Fruit fly (Drosophila melanogaster): ENCODE results near the gene CG17261.

CG17261 gene

dm6 chr2L:3005483-3005882, 36.9 kb upstream of the CG17261 start:
- TF ChIP-seq sv (GFP tag; optimal IDR thresholded peaks at IDR 0.05) (no peak), Mio (GFP tag; optimal IDR thresholded peaks at IDR 0.05) (no peak), Rel (GFP tag; optimal IDR thresholded peaks at IDR 0.05) (no peak), Rel (tag; optimal IDR thresholded peaks at IDR 0.05) (no peak), OdsH (GFP tag; optimal IDR thresholded peaks at IDR 0.05) (no peak), CG32264 (GFP tag; optimal IDR thresholded peaks at IDR 0.05) (no peak), tai (GFP tag; optimal IDR thresholded peaks at IDR 0.05) (no peak), Abd-B (GFP tag; optimal IDR thresholded peaks at IDR 0.05) (no peak), lola (GFP tag; optimal IDR thresholded peaks at IDR 0.05) (no peak), usp (GFP tag; optimal IDR thresholded peaks at IDR 0.05) (no peak), sage (GFP tag; optimal IDR thresholded peaks at IDR 0.05) (no peak), Jra (GFP tag; optimal IDR thresholded peaks at IDR 0.05) (no peak), pan (optimal IDR thresholded peaks at IDR 0.05) (no peak), GATAd (GFP tag; optimal IDR thresholded peaks at IDR 0.05) (no peak), rgr (GFP tag; optimal IDR thresholded peaks at IDR 0.05) (no peak), br (GFP tag; optimal IDR thresholded peaks at IDR 0.05) (no peak), Dif (GFP tag; optimal IDR thresholded peaks at IDR 0.05; ENCODE audit: partially characterized antibody) (no peak), dsf (GFP tag; optimal IDR thresholded peaks at IDR 0.05; ENCODE audit: borderline replicate concordance) (no peak), foxo (GFP tag; optimal IDR thresholded peaks at IDR 0.05) (no peak), dmrt93B (GFP tag; optimal IDR thresholded peaks at IDR 0.05) (no peak), Vsx2 (GFP tag; optimal IDR thresholded peaks at IDR 0.05; ENCODE audit: partially characterized antibody) (no peak)

dm6 chr2L:3006194-3006593, 36.2 kb upstream of the CG17261 start:
- TF ChIP-seq Myc (optimal IDR thresholded peaks at IDR 0.05) (no peak), Mio (GFP tag; optimal IDR thresholded peaks at IDR 0.05) (no peak)

dm6 chr2L:3006925-3007426, 35.4 kb upstream of the CG17261 start:
- TF ChIP-seq sv (GFP tag; optimal IDR thresholded peaks at IDR 0.05) (no peak), N (GFP tag; optimal IDR thresholded peaks at IDR 0.05) (no peak), Dfd (GFP tag; optimal IDR thresholded peaks at IDR 0.05) (no peak), tai (GFP tag; optimal IDR thresholded peaks at IDR 0.05) (no peak), sage (GFP tag; optimal IDR thresholded peaks at IDR 0.05) (no peak), Sp1 (GFP tag; optimal IDR thresholded peaks at IDR 0.05) (no peak), Hr78 (GFP tag; optimal IDR thresholded peaks at IDR 0.05) (no peak), Hr83 (GFP tag; optimal IDR thresholded peaks at IDR 0.05; ENCODE audit: poor library complexity, severe bottlenecking) (no peak)

dm6 chr2L:3009438-3009837, 32.9 kb upstream of the CG17261 start:
- TF ChIP-seq Dif (GFP tag; optimal IDR thresholded peaks at IDR 0.05; ENCODE audit: partially characterized antibody) = no peak
- no peak for TF ChIP-seq Rel (GFP tag; optimal IDR thresholded peaks at IDR 0.05)
- no peak for TF ChIP-seq Rel (tag; optimal IDR thresholded peaks at IDR 0.05)
- no peak for TF ChIP-seq pan (optimal IDR thresholded peaks at IDR 0.05)
- TF ChIP-seq HLH106 (tag; optimal IDR thresholded peaks at IDR 0.05) = no peak
- no peak for TF ChIP-seq Mio (GFP tag; optimal IDR thresholded peaks at IDR 0.05)
- TF ChIP-seq Vsx2 (GFP tag; optimal IDR thresholded peaks at IDR 0.05; ENCODE audit: partially characterized antibody) = no peak
- TF ChIP-seq sv (GFP tag; optimal IDR thresholded peaks at IDR 0.05) = no peak
- TF ChIP-seq psq (GFP tag; optimal IDR thresholded peaks at IDR 0.05) = no peak
- TF ChIP-seq lola (GFP tag; optimal IDR thresholded peaks at IDR 0.05) = no peak
- TF ChIP-seq N (GFP tag; optimal IDR thresholded peaks at IDR 0.05) = no peak
- no peak for TF ChIP-seq fru (GFP tag; optimal IDR thresholded peaks at IDR 0.05)
- no peak for TF ChIP-seq woc (GFP tag; optimal IDR thresholded peaks at IDR 0.05)
- no peak for TF ChIP-seq rgr (GFP tag; optimal IDR thresholded peaks at IDR 0.05)
- no peak for TF ChIP-seq dsf (GFP tag; optimal IDR thresholded peaks at IDR 0.05; ENCODE audit: borderline replicate concordance)
- no peak for TF ChIP-seq CrebA (GFP tag; optimal IDR thresholded peaks at IDR 0.05; ENCODE audit: borderline replicate concordance)

- TF ChIP-seq N (GFP tag; optimal IDR thresholded peaks at IDR 0.05) (no peak), tai (GFP tag; optimal IDR thresholded peaks at IDR 0.05) (no peak), ey (GFP tag; optimal IDR thresholded peaks at IDR 0.05) (peak; percentile 66), sage (GFP tag; optimal IDR thresholded peaks at IDR 0.05) (no peak), jim (GFP tag; optimal IDR thresholded peaks at IDR 0.05) (peak; percentile 42), HLH106 (tag; optimal IDR thresholded peaks at IDR 0.05) (peak; percentile 69), CrebA (GFP tag; optimal IDR thresholded peaks at IDR 0.05; ENCODE audit: borderline replicate concordance) (no peak), Mio (GFP tag; optimal IDR thresholded peaks at IDR 0.05) (no peak), br (GFP tag; optimal IDR thresholded peaks at IDR 0.05) (peak; percentile 78), fru (GFP tag; optimal IDR thresholded peaks at IDR 0.05) (peak; percentile 80), CG9705 (GFP tag; optimal IDR thresholded peaks at IDR 0.05) (no peak), rgr (GFP tag; optimal IDR thresholded peaks at IDR 0.05) (peak; percentile 71), Dfd (GFP tag; optimal IDR thresholded peaks at IDR 0.05) (no peak), CG32264 (GFP tag; optimal IDR thresholded peaks at IDR 0.05) (peak; percentile 46), GATAd (GFP tag; optimal IDR thresholded peaks at IDR 0.05) (no peak), Hr83 (GFP tag; optimal IDR thresholded peaks at IDR 0.05; ENCODE audit: poor library complexity, severe bottlenecking) (no peak), h (GFP tag; optimal IDR thresholded peaks at IDR 0.05) (peak; percentile 74), foxo (GFP tag; optimal IDR thresholded peaks at IDR 0.05) (peak in 1 of 2 experiments; percentile 67), sv (GFP tag; optimal IDR thresholded peaks at IDR 0.05) (no peak), Hnf4 (GFP tag; optimal IDR thresholded peaks at IDR 0.05) (no peak), Sp1 (GFP tag; optimal IDR thresholded peaks at IDR 0.05) (peak; percentile 68), woc (GFP tag; optimal IDR thresholded peaks at IDR 0.05) (peak; percentile 61), Dif (GFP tag; optimal IDR thresholded peaks at IDR 0.05; ENCODE audit: partially characterized antibody) (no peak), Vsx2 (GFP tag; optimal IDR thresholded peaks at IDR 0.05; ENCODE audit: partially characterized antibody) (no peak), Abd-B (GFP tag; optimal IDR thresholded peaks at IDR 0.05) (no peak), usp (GFP tag; optimal IDR thresholded peaks at IDR 0.05) (no peak), dl (GFP tag; optimal IDR thresholded peaks at IDR 0.05; ENCODE audit: insufficient read depth in 1 of 2, partially characterized antibody in 2 of 2) (no peak), Rel (GFP tag; optimal IDR thresholded peaks at IDR 0.05) (no peak), Rel (tag; optimal IDR thresholded peaks at IDR 0.05) (no peak)
These were observed 30.9 kb upstream of the CG17261 start for dm6 chr2L:3011484-3011883.
